Worm (Caenorhabditis elegans): Measurements from ENCODE around the gene klp-6.

DNA sequence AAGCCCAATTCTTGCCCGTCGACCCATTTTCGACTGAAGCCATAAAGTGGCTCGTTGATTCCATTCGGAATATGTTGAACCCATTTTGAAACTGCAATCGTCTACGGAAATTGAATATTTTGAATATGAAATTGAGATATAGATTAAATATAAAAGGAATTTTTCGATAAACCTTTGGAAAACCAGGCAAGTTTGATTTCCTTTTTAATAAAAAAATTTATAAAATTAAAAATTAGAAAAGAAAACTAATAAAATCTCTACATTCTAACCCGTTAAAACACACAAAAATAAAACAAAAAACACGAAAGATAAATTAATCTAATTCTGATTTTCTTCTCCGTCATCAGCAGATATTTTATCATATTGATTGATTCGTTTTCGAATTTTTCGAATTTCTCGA, 23.8 kb upstream of the klp-6 start, which contains the start of gene R144.12:
- no peak for TF ChIP-seq hnd-1 (tag; optimal IDR thresholded peaks at IDR 0.05)
- TF ChIP-seq flt-1 (GFP tag; IDR thresholded peaks at IDR 0.05): no peak
- TF ChIP-seq tbx-11 (GFP tag; IDR thresholded peaks at IDR 0.05): no peak
- TF ChIP-seq F13C5.2 (tag; optimal IDR thresholded peaks at IDR 0.05): no peak
- no peak for TF ChIP-seq ama-1 (optimal IDR thresholded peaks at IDR 0.05)
- no peak for TF ChIP-seq sea-1 (GFP tag; conservative IDR thresholded peaks at IDR 0.05)
- TF ChIP-seq ets-7 (tag; optimal IDR thresholded peaks at IDR 0.05): no peak
